Fruit fly (Drosophila melanogaster) whole organism, embryonic: Measurements from ENCODE around the gene Mvb12.

Source experiments
- CG1024 ChIP-seq: fragments of 200-800 bp; sonication (Bioruptor generic); IDR thresholded peaks from 2 replicates; pipeline ENCODE4 v1.3.6; 2022; ENCODE audit warnings: missing biosample characterization, missing genetic modification characterization
- CG10543 ChIP-seq: fragments of 200-800 bp; sonication (Bioruptor generic); optimal IDR thresholded peaks from 3 replicates; lab custom pipeline; 2017; ENCODE audit warnings: missing biosample characterization, mild to moderate bottlenecking, missing genetic modification characterization, moderate library complexity
- CG12155 ChIP-seq: fragments of 200-800 bp; sonication (Bioruptor generic); optimal IDR thresholded peaks from 3 replicates; lab custom pipeline; 2016; ENCODE audit warnings: missing biosample characterization, missing genetic modification characterization
- CG12391 ChIP-seq: fragments of 200-800 bp; sonication (Bioruptor generic); optimal IDR thresholded peaks from 3 replicates; lab custom pipeline; 2018; ENCODE audit warnings: missing biosample characterization, mild to moderate bottlenecking, missing genetic modification characterization, moderate library complexity
- CG13296 ChIP-seq: fragments of 200-800 bp; sonication (Bioruptor generic); optimal IDR thresholded peaks from 3 replicates; lab custom pipeline; 2018; ENCODE audit warnings: missing biosample characterization, mild to moderate bottlenecking, missing genetic modification characterization
- CG30403 ChIP-seq: fragments of 200-800 bp; sonication (Bioruptor generic); optimal IDR thresholded peaks from 3 replicates; lab custom pipeline; 2016; ENCODE audit warnings: missing biosample characterization, missing genetic modification characterization
- CG4282 ChIP-seq: fragments of 200-800 bp; sonication (Bioruptor generic); optimal IDR thresholded peaks from 2 replicates; lab custom pipeline; 2016; ENCODE audit warnings: missing biosample characterization, missing genetic modification characterization
- CG6272 ChIP-seq: fragments of 200-800 bp; sonication (Bioruptor generic); IDR thresholded peaks from 2 replicates; pipeline ENCODE4 v1.3.6; 2022; ENCODE audit warnings: missing biosample characterization, missing genetic modification characterization
- Hr39 ChIP-seq: fragments of >200 bp; optimal IDR thresholded peaks from 2 replicates; lab custom pipeline; 2017
- Sox102F ChIP-seq: fragments of 200-800 bp; sonication (Bioruptor generic); optimal IDR thresholded peaks from 2 replicates; lab custom pipeline; 2018; ENCODE audit warnings: missing biosample characterization, mild to moderate bottlenecking, missing genetic modification characterization, moderate library complexity
- br ChIP-seq: fragments of >200 bp; optimal IDR thresholded peaks from 2 replicates; lab custom pipeline; 2017
- twi ChIP-seq: fragments of 200-800 bp; optimal IDR thresholded peaks from 2 replicates; lab custom pipeline; 2019; ENCODE audit warnings: missing biosample characterization, mild to moderate bottlenecking, missing genetic modification characterization, moderate library complexity

- TF ChIP-seq CG1024 (GFP tag; lab: Robert Waterston, UW) (no peak), CG13296 (no peak), Hr39 (lab: Kevin White, UChicago) (no peak), CG12391 (tag; lab: Kevin White, UChicago) (no peak), CG10543 (GFP tag; lab: Kevin White, UChicago) (no peak), br (lab: Kevin White, UChicago) (no peak), CG6272 (GFP tag; lab: Robert Waterston, UW) (no peak), Sox102F (GFP tag; lab: Kevin White, UChicago) (no peak), CG4282 (GFP tag; lab: Kevin White, UChicago) (no peak), twi (no peak), CG12155 (GFP tag; lab: Kevin White, UChicago) (no peak), CG30403 (no peak)
Observed at dm6 chrX:18094130-18094529, 7.0 kb downstream of the Mvb12 start.
